Worm (Caenorhabditis elegans) whole organism, L3 larva: Measurements from ENCODE around the gene F58E6.13.

Experiments
- ZK546.5 ChIP-seq: sonication (generic microtip); optimal IDR thresholded peaks from 2 replicates; lab custom pipeline; 2017; ENCODE audit warnings: missing biosample characterization, missing genetic modification characterization
- ama-1 ChIP-seq: fragments of 150-350 bp; optimal IDR thresholded peaks from 2 replicates; lab custom pipeline; 2018
- egl-27 ChIP-seq: sonication (generic microtip); optimal IDR thresholded peaks from 4 replicates; lab custom pipeline; 2017; ENCODE audit warnings: missing biosample characterization, missing genetic modification reagents, missing genetic modification characterization
- nhr-23 ChIP-seq: fragments of 150-350 bp; optimal IDR thresholded peaks from 2 replicates; lab custom pipeline; 2014; ENCODE audit warnings: missing biosample characterization, missing genetic modification reagents, missing genetic modification characterization
- sea-2 ChIP-seq: fragments of 150-350 bp; sonication (generic microtip); optimal IDR thresholded peaks from 4 replicates; lab custom pipeline; 2014; ENCODE audit warnings: missing biosample characterization, missing genetic modification reagents, missing genetic modification characterization
- tbx-2 ChIP-seq: sonication (generic microtip); optimal IDR thresholded peaks from 2 replicates; lab custom pipeline; 2016; ENCODE audit warnings: mild to moderate bottlenecking, missing genetic modification characterization, missing compliant biosample characterization
- unc-62 ChIP-seq: fragments of 150-350 bp; sonication (generic microtip); optimal IDR thresholded peaks from 4 replicates; lab custom pipeline; 2014; ENCODE audit warnings: missing biosample characterization, missing genetic modification reagents, missing genetic modification characterization

ce11 chrV:9739402-9739801, 5.6 kb upstream of the F58E6.13 start, which contains the start of gene marc-1:
- TF ChIP-seq nhr-23: no peak
- no peak for TF ChIP-seq egl-27 (tag; lab: Kevin White, UChicago)
- no peak for TF ChIP-seq tbx-2 (tag; lab: Kevin White, UChicago)
- no peak for TF ChIP-seq sea-2 (GFP tag; lab: Kevin White, UChicago)
- no peak for TF ChIP-seq ama-1 (lab: Kevin White, UChicago)
- TF ChIP-seq unc-62 (GFP tag; lab: Kevin White, UChicago): no peak
- no peak for TF ChIP-seq ZK546.5 (tag; lab: Kevin White, UChicago)
